Worm (Caenorhabditis elegans): ENCODE measurements around the gene F59B1.10.

ce11 chrV:3631591-3631990 is 16.2 kb downstream of the F59B1.10 start, which contains the start of gene F59B1.6:
- TF ChIP-seq tbx-11 (GFP tag; IDR thresholded peaks at IDR 0.05) (no peak), scrt-1 (GFP tag; IDR thresholded peaks at IDR 0.05) (no peak), ama-1 (optimal IDR thresholded peaks at IDR 0.05) (no peak), tbx-37 (GFP tag; conservative IDR thresholded peaks at IDR 0.05) (no peak), ets-7 (tag; optimal IDR thresholded peaks at IDR 0.05) (no peak), tra-4 (tag; optimal IDR thresholded peaks at IDR 0.05) (no peak), aly-1 (tag; optimal IDR thresholded peaks at IDR 0.05) (no peak), ceh-36 (tag; optimal IDR thresholded peaks at IDR 0.05) (no peak), flt-1 (GFP tag; IDR thresholded peaks at IDR 0.05) (no peak), hmg-4 (GFP tag; optimal IDR thresholded peaks at IDR 0.05) (no peak), ceh-13 (GFP tag; optimal IDR thresholded peaks at IDR 0.05) (no peak), hnd-1 (tag; optimal IDR thresholded peaks at IDR 0.05) (no peak)
